Fruit fly (Drosophila melanogaster): Measurements from ENCODE around the gene Cyp12c1.

Cyp12c1 gene

DNA sequence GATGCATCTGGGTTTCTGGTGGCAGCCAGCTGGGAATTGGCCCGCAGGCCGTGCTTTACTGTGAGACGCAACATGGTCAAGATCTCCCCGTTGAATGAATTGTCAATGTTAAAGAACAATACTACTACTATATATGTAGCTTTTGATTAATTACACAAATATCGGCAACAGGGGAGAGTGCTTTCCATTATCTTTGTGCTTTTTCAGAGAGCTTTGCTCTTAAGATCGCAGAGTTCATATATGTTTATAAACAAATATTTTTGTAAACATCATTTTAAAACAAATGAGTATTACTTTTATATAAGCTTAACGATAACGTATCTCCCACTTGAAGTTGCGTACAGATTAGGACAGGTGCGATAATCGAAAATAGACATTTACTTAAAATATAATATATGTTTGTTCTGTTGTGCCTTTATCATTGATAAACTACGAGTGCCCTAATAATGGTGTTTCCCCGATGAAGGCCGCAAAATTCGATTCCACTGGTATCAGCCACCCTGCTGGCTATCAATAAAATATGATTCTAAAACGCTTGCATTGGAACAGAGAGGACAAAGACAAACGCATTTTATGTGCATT is at the start of gene Cyp12c1:
Gene Cyp12c1 (minus strand): TSS at position 100 of the 582 bp plus-strand sequence.
- no peak for TF ChIP-seq CG16813 (GFP tag; IDR thresholded peaks at IDR 0.05; ENCODE audit: partially characterized antibody)
- no peak for TF ChIP-seq CG12769 (tag; optimal IDR thresholded peaks at IDR 0.05)
- TF ChIP-seq CG11504 (tag; optimal IDR thresholded peaks at IDR 0.05) = peak; percentile 88
- TF ChIP-seq grn (GFP tag; optimal IDR thresholded peaks at IDR 0.05) = peak; percentile 79
- no peak for TF ChIP-seq sima (GFP tag; optimal IDR thresholded peaks at IDR 0.05)
- TF ChIP-seq CG33213 (GFP tag; optimal IDR thresholded peaks at IDR 0.05) = no peak
- TF ChIP-seq nerfin-2 (GFP tag; IDR thresholded peaks at IDR 0.05; ENCODE audit: partially characterized antibody) = no peak
- no peak for TF ChIP-seq Nf-YB (GFP tag; optimal IDR thresholded peaks at IDR 0.05)
- peak; percentile 4 for TF ChIP-seq mirr (GFP tag; optimal IDR thresholded peaks at IDR 0.05)
- TF ChIP-seq CG1603 (tag; optimal IDR thresholded peaks at IDR 0.05) = peak; percentile 11
- TF ChIP-seq br (optimal IDR thresholded peaks at IDR 0.05) = no peak
- peak; percentile 74 for TF ChIP-seq Vsx1 (GFP tag; optimal IDR thresholded peaks at IDR 0.05)
- no peak for TF ChIP-seq CG2199 (GFP tag; IDR thresholded peaks at IDR 0.05)
- no peak for TF ChIP-seq sc (optimal IDR thresholded peaks at IDR 0.05)
- TF ChIP-seq sc (GFP tag; optimal IDR thresholded peaks at IDR 0.05) = no peak
- TF ChIP-seq Lhr (GFP tag; optimal IDR thresholded peaks at IDR 0.05) = no peak
- TF ChIP-seq BEAF-32 (GFP tag; optimal IDR thresholded peaks at IDR 0.05) = peak; percentile 24
- no peak for TF ChIP-seq CG15514 (GFP tag; optimal IDR thresholded peaks at IDR 0.05)
- no peak for TF ChIP-seq Dref (GFP tag; IDR thresholded peaks at IDR 0.05)
- no peak for TF ChIP-seq Poxn (GFP tag; IDR thresholded peaks at IDR 0.05)
- no peak for TF ChIP-seq Camta (GFP tag; optimal IDR thresholded peaks at IDR 0.05)
- no peak for TF ChIP-seq Myb (GFP tag; optimal IDR thresholded peaks at IDR 0.05)
- TF ChIP-seq CG4854 (GFP tag; optimal IDR thresholded peaks at IDR 0.05) = no peak
- no peak for TF ChIP-seq CG6813 (GFP tag; optimal IDR thresholded peaks at IDR 0.05)
- TF ChIP-seq CG9817 (tag; optimal IDR thresholded peaks at IDR 0.05) = no peak
- no peak for TF ChIP-seq Hmx (GFP tag; optimal IDR thresholded peaks at IDR 0.05)
- TF ChIP-seq CG5953 (GFP tag; IDR thresholded peaks at IDR 0.05) = no peak
- TF ChIP-seq CG17829 (tag; optimal IDR thresholded peaks at IDR 0.05) = no peak
- no peak for TF ChIP-seq dysf (GFP tag; IDR thresholded peaks at IDR 0.05)
- no peak for TF ChIP-seq tx (GFP tag; optimal IDR thresholded peaks at IDR 0.05)
- TF ChIP-seq CG34376 (GFP tag; optimal IDR thresholded peaks at IDR 0.05) = peak; percentile 7
- no peak for TF ChIP-seq CG5180 (GFP tag; optimal IDR thresholded peaks at IDR 0.05)
- no peak for TF ChIP-seq emc (GFP tag; optimal IDR thresholded peaks at IDR 0.05)
- 0 out of 2 replicates have a peak, but pooled peaks have one; percentile 22 for TF ChIP-seq CG14441 (GFP tag; IDR thresholded peaks at IDR 0.05)
- TF ChIP-seq Trl (optimal IDR thresholded peaks at IDR 0.05) = peak in 1 of 2 experiments; percentile 5
- no peak for TF ChIP-seq Trl (GFP tag; optimal IDR thresholded peaks at IDR 0.05)
- no peak for TF ChIP-seq ase (GFP tag; IDR thresholded peaks at IDR 0.05)
- peak; percentile 97 for TF ChIP-seq exex (tag; optimal IDR thresholded peaks at IDR 0.05)

DNA sequence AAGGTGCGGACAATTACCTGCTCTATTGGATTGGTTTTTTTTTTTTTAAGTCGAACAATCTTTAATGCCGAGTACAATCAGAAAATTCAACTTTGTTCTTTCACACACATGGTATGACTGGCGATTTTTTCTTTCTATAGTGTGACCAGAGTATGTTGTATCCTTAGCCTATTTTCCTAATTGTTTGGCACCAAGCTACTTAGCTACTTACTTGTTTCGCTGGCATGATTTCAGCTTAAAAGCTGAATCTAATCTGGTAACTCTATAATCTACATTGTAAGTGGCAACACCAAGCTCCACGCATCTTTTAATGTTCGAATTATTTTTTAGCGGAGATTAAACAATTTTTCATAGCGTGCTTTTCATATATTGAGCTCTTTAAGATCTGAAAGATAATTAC is 37.1 kb upstream of the Cyp12c1 start, which contains the start of gene CG12477:
Gene CG12477 (minus strand): TSS at position 101 of the 400 bp plus-strand sequence.
- no peak for TF ChIP-seq CG9876 (GFP tag; optimal IDR thresholded peaks at IDR 0.05)
- TF ChIP-seq Elba2 (GFP tag; optimal IDR thresholded peaks at IDR 0.05) = peak; percentile 37

Data from whole organism, embryonic.